Fruit fly (Drosophila melanogaster) ovary, adult (tissue): ENCODE data around the gene TwdlJ.

Source experiments
- CG17801 ChIP-seq: fragments of 200-800 bp; optimal IDR thresholded peaks from 2 replicates; lab custom pipeline; 2019; ENCODE audit warnings: missing biosample characterization, mild to moderate bottlenecking, missing genetic modification characterization, moderate library complexity; ENCODE audit not compliant: partially characterized antibody

TwdlJ gene

DNA sequence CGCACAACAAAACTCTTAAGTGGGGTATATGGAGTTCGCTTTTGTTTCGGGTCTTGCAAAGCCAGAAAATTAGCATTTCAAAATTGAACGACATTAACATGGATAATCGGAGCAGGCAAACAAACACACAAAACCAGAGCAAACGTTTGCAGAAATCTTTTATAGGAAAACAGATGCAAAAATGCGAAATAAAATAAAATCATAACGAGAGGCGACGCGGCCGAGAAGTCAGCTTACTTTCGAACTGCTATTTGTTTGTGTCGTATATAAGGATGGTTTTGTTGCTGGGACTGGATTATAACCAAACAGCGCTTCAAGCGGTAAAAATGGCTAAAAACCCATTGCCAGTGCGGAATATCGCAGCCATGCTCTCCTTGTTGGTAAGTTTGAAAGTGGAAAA lies 6.7 kb downstream of the TwdlJ start, which contains the start of gene TwdlS:
Gene TwdlS (plus strand): TSS at position 301 of the 400 bp plus-strand sequence.
- no peak for TF ChIP-seq CG17801

DNA sequence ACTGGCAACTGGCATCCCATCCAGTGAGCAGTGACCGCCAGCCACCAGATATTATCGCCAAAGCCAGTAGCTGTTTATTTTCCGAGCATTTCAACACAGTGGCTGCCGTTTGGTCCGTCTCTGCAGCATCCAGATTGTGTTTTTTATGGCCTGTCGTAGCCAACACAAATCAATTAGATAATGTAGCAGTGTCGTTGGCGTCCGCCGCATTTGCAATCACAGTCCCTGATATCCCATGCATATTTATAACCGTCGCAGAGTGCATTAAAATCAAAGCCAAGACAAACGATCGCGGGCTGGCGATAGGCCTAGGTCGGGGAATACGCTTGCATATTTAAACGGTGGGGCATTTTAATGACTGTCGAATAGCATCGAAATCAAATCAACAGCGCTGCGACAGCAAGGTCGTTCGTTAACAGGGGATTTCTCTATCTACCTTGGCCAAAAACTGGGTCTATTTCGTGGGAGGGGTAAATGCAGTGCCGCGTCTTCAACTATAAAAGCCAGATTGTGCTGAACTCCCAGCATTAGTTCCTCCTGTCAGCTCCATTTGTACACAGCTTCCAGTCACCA lies 9.9 kb downstream of the TwdlJ start, which contains the start of gene TwdlD:
Gene TwdlD (plus strand): TSS at position 523 of the 573 bp plus-strand sequence.
- no peak for TF ChIP-seq CG17801

DNA sequence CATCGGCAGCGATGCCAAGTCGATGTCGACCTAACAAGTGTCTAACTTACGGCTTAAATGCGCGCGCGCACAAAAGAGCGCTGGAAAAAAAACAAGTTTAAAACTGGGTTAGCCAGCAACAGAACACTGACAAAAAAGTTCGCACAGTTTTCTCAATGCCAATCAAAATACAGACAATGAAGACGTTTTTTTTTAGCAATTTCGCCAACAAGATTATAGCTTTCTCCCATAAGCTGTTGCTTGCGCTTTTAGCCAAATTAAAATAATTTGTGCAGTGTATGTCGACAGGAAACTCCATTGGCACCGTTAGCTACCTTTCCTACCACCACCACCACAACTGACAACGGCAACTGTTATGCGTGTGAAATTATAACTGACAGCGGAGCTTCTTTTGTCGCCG lies 24.9 kb downstream of the TwdlJ start:
- TF ChIP-seq CG17801: no peak

DNA sequence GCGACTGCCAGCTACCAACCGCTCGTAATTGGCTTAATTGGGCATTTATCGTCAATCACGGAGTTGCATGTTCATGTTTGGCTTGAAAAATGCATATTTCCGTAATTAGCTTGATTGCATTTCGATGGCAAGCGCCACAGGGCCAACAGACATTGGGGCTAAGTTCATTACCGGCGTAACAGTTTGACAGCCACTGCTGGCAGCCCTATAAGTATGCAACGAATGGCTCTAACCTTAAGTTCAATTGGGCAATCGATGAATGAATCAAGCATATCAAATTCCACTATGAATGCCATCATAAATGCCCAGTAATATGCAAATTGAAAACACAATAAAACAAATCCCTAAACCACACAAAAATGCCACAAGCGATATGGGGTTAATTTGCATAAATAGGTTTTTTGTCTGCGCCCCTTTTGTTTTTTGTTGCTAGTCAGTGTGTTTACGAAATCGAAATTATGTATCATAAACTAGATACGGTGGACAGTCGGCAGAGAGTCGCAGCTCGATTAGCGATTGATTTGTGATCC lies 25.8 kb downstream of the TwdlJ start:
- TF ChIP-seq CG17801: no peak

DNA sequence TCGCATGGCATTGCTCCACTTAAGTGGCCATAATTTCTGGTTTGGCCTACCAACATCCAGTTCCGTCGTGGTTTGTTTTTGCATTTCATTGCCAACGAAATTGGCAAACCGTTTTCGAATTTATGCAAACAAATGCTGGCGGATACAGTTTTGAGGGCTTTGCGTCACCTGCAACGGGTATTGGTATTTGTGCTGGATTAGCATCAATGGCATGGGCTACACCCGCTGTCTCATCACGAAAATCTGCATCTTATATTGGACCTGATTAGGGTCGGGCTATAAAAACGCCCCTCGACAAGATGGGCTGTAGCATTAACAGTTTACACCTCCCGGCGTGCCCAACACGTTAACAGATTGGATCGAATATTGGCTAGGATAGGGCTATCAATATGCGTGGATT lies 26.4 kb downstream of the TwdlJ start, which contains the start of gene Tb:
Gene Tb (plus strand): TSS at position 301 of the 400 bp plus-strand sequence.
- no peak for TF ChIP-seq CG17801

DNA sequence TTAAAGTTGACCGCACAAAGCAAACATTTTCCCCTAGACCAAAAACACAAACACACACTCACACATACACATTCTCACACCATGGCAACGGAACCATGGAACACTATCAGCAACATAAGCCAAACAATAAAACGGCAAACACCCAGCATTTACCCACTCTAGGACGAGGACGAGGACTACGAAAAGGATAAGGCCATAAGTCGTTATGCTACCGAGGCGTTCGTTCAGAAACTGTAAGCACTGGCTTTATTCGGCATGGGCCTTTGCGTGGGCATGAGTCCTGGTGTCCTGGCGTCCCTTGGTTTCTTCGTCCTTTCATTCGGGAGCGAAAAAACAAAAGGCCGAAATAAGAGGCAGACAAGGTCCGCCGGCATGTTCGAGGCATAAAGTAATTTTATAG lies 40.6 kb downstream of the TwdlJ start:
- TF ChIP-seq CG17801: no peak

DNA sequence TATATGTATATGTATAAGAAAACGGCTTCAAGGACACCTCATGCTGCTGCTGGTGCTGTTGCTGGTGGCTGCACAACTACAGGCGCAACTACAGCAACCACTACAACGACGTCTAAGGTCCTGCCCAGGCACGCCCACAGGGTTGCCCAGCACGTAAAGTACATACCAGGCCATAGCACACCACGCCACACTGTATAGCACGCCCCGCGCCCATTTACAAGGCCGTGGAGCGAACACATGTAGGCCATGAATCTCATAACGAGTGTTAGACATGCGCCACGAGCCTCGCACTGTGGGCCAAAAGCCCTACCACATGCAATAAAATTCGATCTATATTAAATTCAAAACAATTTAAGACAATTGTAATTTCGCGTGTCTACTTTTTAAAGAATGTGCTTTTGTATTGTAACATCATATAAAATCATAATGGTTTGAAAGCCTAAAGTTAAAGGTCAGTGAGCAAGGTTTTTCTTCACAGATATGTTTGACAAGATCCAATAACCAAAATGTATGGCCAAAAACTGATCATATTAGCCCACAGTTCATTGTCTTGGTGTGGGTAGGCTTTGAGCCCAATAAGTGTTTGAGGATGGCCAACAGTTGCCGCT lies 41.9 kb downstream of the TwdlJ start:
- no peak for TF ChIP-seq CG17801
